Fruit fly (Drosophila melanogaster) whole organism, embryonic: Measurements from ENCODE around the gene CG10587.

Experiments used
- CG1024 ChIP-seq: fragments of 200-800 bp; sonication (Bioruptor generic); IDR thresholded peaks from 2 replicates; pipeline ENCODE4 v1.3.6; 2022; ENCODE audit warnings: missing biosample characterization, missing genetic modification characterization
- CG17568 ChIP-seq: fragments of 200-800 bp; sonication (Bioruptor generic); optimal IDR thresholded peaks from 2 replicates; lab custom pipeline; 2018; ENCODE audit warnings: missing biosample characterization, mild to moderate bottlenecking, missing genetic modification characterization, moderate library complexity
- CG17612 ChIP-seq: fragments of 200-800 bp; sonication (Bioruptor generic); IDR thresholded peaks from 2 replicates; pipeline ENCODE4 v1.3.6; 2022; ENCODE audit warnings: missing biosample characterization, missing genetic modification characterization
- CG2202 ChIP-seq: fragments of 200-800 bp; sonication (Bioruptor generic); optimal IDR thresholded peaks from 2 replicates; lab custom pipeline; 2018; ENCODE audit warnings: missing biosample characterization, mild to moderate bottlenecking, missing genetic modification characterization
- CG5245 ChIP-seq: fragments of 200-800 bp; sonication (Bioruptor generic); optimal IDR thresholded peaks from 3 replicates; lab custom pipeline; 2016; ENCODE audit warnings: missing biosample characterization, missing genetic modification characterization
- ERR ChIP-seq: fragments of 200-800 bp; sonication (Bioruptor generic); optimal IDR thresholded peaks from 2 replicates; lab custom pipeline; 2016; ENCODE audit warnings: missing biosample characterization, missing genetic modification characterization
- NC2β ChIP-seq: fragments of 200-800 bp; sonication (Bioruptor generic); optimal IDR thresholded peaks from 2 replicates; lab custom pipeline; 2016; ENCODE audit warnings: missing biosample characterization, missing genetic modification characterization
- Side ChIP-seq: fragments of 200-800 bp; sonication (Bioruptor generic); optimal IDR thresholded peaks from 2 replicates; lab custom pipeline; 2016; ENCODE audit warnings: missing biosample characterization, missing genetic modification characterization
- Six4 ChIP-seq: fragments of 200-800 bp; sonication (Bioruptor generic); optimal IDR thresholded peaks from 2 replicates; lab custom pipeline; 2016; ENCODE audit warnings: missing biosample characterization, missing genetic modification characterization
- eve ChIP-seq, 2 experiments: fragments of >200 bp; optimal IDR thresholded peaks; 2 replicates each; lab custom pipeline; 2017; ENCODE audit warnings: missing biosample characterization in 2 of 2, missing genetic modification characterization in 2 of 2
- gsb ChIP-seq: fragments of 200-800 bp; sonication (Bioruptor generic); IDR thresholded peaks from 2 replicates; pipeline ENCODE4 v1.3.6; 2022; ENCODE audit warnings: missing biosample characterization, missing genetic modification characterization
- ind ChIP-seq: fragments of 200-800 bp; sonication (Bioruptor generic); optimal IDR thresholded peaks from 3 replicates; lab custom pipeline; 2016; ENCODE audit warnings: missing biosample characterization, missing genetic modification characterization
- jigr1 ChIP-seq: fragments of 200-800 bp; sonication (Bioruptor generic); IDR thresholded peaks from 3 replicates; pipeline ENCODE4 v1.3.6; 2022; ENCODE audit warnings: missing biosample characterization, missing genetic modification characterization
- sqz ChIP-seq: fragments of 200-800 bp; sonication (Bioruptor generic); optimal IDR thresholded peaks from 3 replicates; lab custom pipeline; 2018; ENCODE audit warnings: missing biosample characterization, mild to moderate bottlenecking, missing genetic modification characterization

DNA sequence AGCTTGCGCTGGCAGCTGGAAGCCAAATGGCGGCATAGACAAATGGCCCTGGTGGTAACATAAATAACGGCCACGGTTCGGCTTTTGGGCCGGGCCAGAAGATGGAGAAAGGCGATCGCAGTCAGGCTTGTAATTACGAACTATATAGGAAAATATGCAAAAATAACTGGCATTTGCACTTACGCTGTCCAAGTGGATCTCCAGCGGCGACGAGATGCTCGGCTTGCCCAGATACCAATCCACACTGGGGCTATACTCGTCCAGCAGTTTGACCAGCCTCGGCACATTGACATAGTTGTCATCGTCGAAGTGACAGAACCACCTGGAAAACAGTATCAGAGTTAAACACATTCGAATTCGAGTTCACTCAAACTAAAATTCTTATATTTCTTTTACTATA lies 34.8 kb downstream of the CG10587 start, which contains the start of gene CG10589:
- TF ChIP-seq Six4 (GFP tag; lab: Kevin White, UChicago), result no peak
- TF ChIP-seq CG2202 (tag; lab: Kevin White, UChicago), result no peak
- no peak for TF ChIP-seq eve (GFP tag; optimal IDR thresholded peaks at IDR 0.05; lab: Kevin White, UChicago)
- TF ChIP-seq Side (GFP tag; lab: Kevin White, UChicago), result no peak
- no peak for TF ChIP-seq CG1024 (GFP tag; lab: Robert Waterston, UW)
- no peak for TF ChIP-seq gsb
- TF ChIP-seq CG17568, result no peak
- TF ChIP-seq CG5245 (GFP tag; lab: Kevin White, UChicago), result no peak
- TF ChIP-seq ERR (GFP tag; lab: Kevin White, UChicago), result no peak
- no peak for TF ChIP-seq jigr1 (GFP tag; lab: Robert Waterston, UW)
- TF ChIP-seq sqz (GFP tag; lab: Kevin White, UChicago), result no peak
- TF ChIP-seq NC2β (GFP tag; lab: Kevin White, UChicago), result no peak
- no peak for TF ChIP-seq ind (GFP tag; lab: Kevin White, UChicago)
- no peak for TF ChIP-seq CG17612 (GFP tag; lab: Robert Waterston, UW)
